Fruit fly (Drosophila melanogaster) whole organism, embryonic: ENCODE data around the gene CG8289.
A peak's percentile ranks its signal among the peaks of the same experiment; 100 is the strongest.

Experiments
- Adf1 ChIP-seq: fragments of 200-800 bp; sonication (Bioruptor generic); IDR thresholded peaks from 2 replicates; pipeline ENCODE4 v1.3.6; 2022; ENCODE audit warnings: missing biosample characterization, missing genetic modification characterization
- Atf3 ChIP-seq: fragments of 200-800 bp; sonication (Bioruptor generic); optimal IDR thresholded peaks from 3 replicates; lab custom pipeline; 2016; ENCODE audit warnings: missing biosample characterization, missing genetic modification characterization
- CG10274 ChIP-seq: fragments of 200-800 bp; sonication (Bioruptor generic); optimal IDR thresholded peaks from 3 replicates; lab custom pipeline; 2017; ENCODE audit warnings: missing biosample characterization, mild to moderate bottlenecking, missing genetic modification characterization
- CG10321 ChIP-seq: fragments of 200-800 bp; sonication (Bioruptor generic); IDR thresholded peaks from 2 replicates; pipeline ENCODE4 v1.3.6; 2022; ENCODE audit warnings: missing biosample characterization, missing genetic modification characterization
- CG12744 ChIP-seq: fragments of 200-800 bp; sonication (Bioruptor generic); optimal IDR thresholded peaks from 2 replicates; lab custom pipeline; 2016; ENCODE audit warnings: missing biosample characterization, missing genetic modification characterization
- CG12769 ChIP-seq: fragments of 200-800 bp; sonication (Bioruptor generic); optimal IDR thresholded peaks from 2 replicates; lab custom pipeline; 2019; ENCODE audit warnings: missing biosample characterization, mild to moderate bottlenecking, missing genetic modification characterization, moderate library complexity
- CG15696 ChIP-seq: fragments of 200-800 bp; sonication (Bioruptor generic); optimal IDR thresholded peaks from 2 replicates; lab custom pipeline; 2019; ENCODE audit warnings: missing biosample characterization, mild to moderate bottlenecking, missing genetic modification characterization, moderate library complexity
- CG17385 ChIP-seq: fragments of 200-800 bp; sonication (Bioruptor generic); optimal IDR thresholded peaks from 3 replicates; lab custom pipeline; 2018; ENCODE audit warnings: missing biosample characterization, mild to moderate bottlenecking, missing genetic modification characterization
- CG1832 ChIP-seq: fragments of 200-800 bp; sonication (Bioruptor generic); optimal IDR thresholded peaks from 2 replicates; lab custom pipeline; 2017; ENCODE audit warnings: missing biosample characterization, mild to moderate bottlenecking, missing genetic modification characterization, inconsistent platforms
- CG2120 ChIP-seq: fragments of 200-800 bp; sonication (Bioruptor generic); optimal IDR thresholded peaks from 3 replicates; lab custom pipeline; 2016; ENCODE audit warnings: missing biosample characterization, missing genetic modification characterization
- CG2678 ChIP-seq: fragments of 200-800 bp; sonication (Bioruptor generic); optimal IDR thresholded peaks from 3 replicates; lab custom pipeline; 2019; ENCODE audit warnings: missing biosample characterization, mild to moderate bottlenecking, missing genetic modification characterization, moderate library complexity
- CG32532 ChIP-seq: fragments of 200-800 bp; sonication (Bioruptor generic); IDR thresholded peaks from 2 replicates; pipeline ENCODE4 v1.3.6; 2022; ENCODE audit warnings: missing biosample characterization, missing genetic modification characterization
- CG32767 ChIP-seq: fragments of 200-800 bp; sonication (Bioruptor generic); IDR thresholded peaks from 2 replicates; pipeline ENCODE4 v1.3.6; 2022; ENCODE audit warnings: missing biosample characterization, missing genetic modification characterization
- CG34376 ChIP-seq: fragments of 200-800 bp; sonication (Bioruptor generic); optimal IDR thresholded peaks from 2 replicates; lab custom pipeline; 2018; ENCODE audit warnings: missing biosample characterization, mild to moderate bottlenecking, missing genetic modification characterization
- CG3838 ChIP-seq: fragments of 200-800 bp; sonication (Bioruptor generic); optimal IDR thresholded peaks from 3 replicates; lab custom pipeline; 2016; ENCODE audit warnings: missing biosample characterization, missing genetic modification characterization
- CG3847 ChIP-seq: fragments of 200-800 bp; sonication (Bioruptor generic); IDR thresholded peaks from 2 replicates; pipeline ENCODE4 v1.3.6; 2022; ENCODE audit warnings: missing biosample characterization, missing genetic modification characterization
- CG4360 ChIP-seq: fragments of 200-800 bp; sonication (Bioruptor generic); IDR thresholded peaks from 2 replicates; pipeline ENCODE4 v1.3.6; 2022; ENCODE audit warnings: missing biosample characterization, missing genetic modification characterization
- CG8924 ChIP-seq: fragments of 200-800 bp; optimal IDR thresholded peaks from 3 replicates; lab custom pipeline; 2019; ENCODE audit warnings: missing biosample characterization, mild to moderate bottlenecking, missing genetic modification characterization, moderate library complexity
- CHES-1-like ChIP-seq: fragments of 200-800 bp; sonication (Bioruptor generic); optimal IDR thresholded peaks from 2 replicates; lab custom pipeline; 2016; ENCODE audit warnings: missing biosample characterization, missing genetic modification characterization
- Drgx ChIP-seq: fragments of 200-800 bp; sonication (Bioruptor generic); IDR thresholded peaks from 2 replicates; pipeline ENCODE4 v1.3.6; 2022; ENCODE audit warnings: missing biosample characterization, missing genetic modification characterization
- E2f2 ChIP-seq: fragments of 200-800 bp; sonication (Bioruptor generic); IDR thresholded peaks from 2 replicates; pipeline ENCODE4 v1.3.6; 2022; ENCODE audit warnings: missing biosample characterization, missing genetic modification characterization
- Fer3 ChIP-seq: fragments of 200-800 bp; sonication (Bioruptor generic); optimal IDR thresholded peaks from 2 replicates; lab custom pipeline; 2018; ENCODE audit warnings: missing biosample characterization, mild to moderate bottlenecking, missing genetic modification characterization, moderate library complexity
- Hr78 ChIP-seq, 2 experiments: fragments of 200-800 bp in 1 of 2; fragments of >200 bp in 1 of 2; sonication (Bioruptor generic) in 1 of 2; optimal IDR thresholded peaks; 2 replicates each; lab custom pipeline; 2017 to 2019; ENCODE audit warnings: missing biosample characterization in 2 of 2, missing genetic modification characterization in 2 of 2, mild to moderate bottlenecking in 1 of 2, moderate library complexity in 1 of 2
- Myb ChIP-seq: fragments of 200-800 bp; sonication (Bioruptor generic); optimal IDR thresholded peaks from 2 replicates; lab custom pipeline; 2016; ENCODE audit warnings: missing biosample characterization, missing genetic modification characterization
- NC2α ChIP-seq: fragments of 200-800 bp; sonication (Bioruptor generic); optimal IDR thresholded peaks from 2 replicates; lab custom pipeline; 2016; ENCODE audit warnings: missing biosample characterization, missing genetic modification characterization
- NK7.1 ChIP-seq: fragments of 200-800 bp; sonication (Bioruptor generic); optimal IDR thresholded peaks from 3 replicates; lab custom pipeline; 2016; ENCODE audit warnings: missing biosample characterization, missing genetic modification characterization
- Neu2 ChIP-seq: fragments of 200-800 bp; sonication (Bioruptor generic); optimal IDR thresholded peaks from 3 replicates; lab custom pipeline; 2016; ENCODE audit warnings: missing biosample characterization, missing genetic modification characterization, borderline replicate concordance
- Opbp ChIP-seq: fragments of 200-800 bp; sonication (Bioruptor generic); IDR thresholded peaks from 3 replicates; pipeline ENCODE4 v1.3.6; 2022; ENCODE audit warnings: missing biosample characterization, missing genetic modification characterization; ENCODE audit not compliant: partially characterized antibody
- Pdp1 ChIP-seq, 2 experiments: fragments of 200-800 bp; sonication (Bioruptor generic); optimal IDR thresholded peaks; 3 replicates each; lab custom pipeline; 2016; ENCODE audit warnings: missing biosample characterization in 2 of 2, missing genetic modification characterization in 2 of 2, mild to moderate bottlenecking in 1 of 2, moderate library complexity in 1 of 2
- Trl ChIP-seq, 3 experiments: fragments of >200 bp in 2 of 3; fragments of 200-800 bp in 1 of 3; sonication (Bioruptor generic) in 1 of 3; optimal IDR thresholded peaks; 2 replicates in 1 of 3; 3 replicates in 2 of 3; lab custom pipeline; 2016 to 2017; ENCODE audit warnings: missing biosample characterization in 1 of 3, missing genetic modification characterization in 1 of 3
- bsh ChIP-seq, 2 experiments: fragments of 200-800 bp; sonication (Bioruptor generic); optimal IDR thresholded peaks; 2 replicates each; lab custom pipeline; 2017 to 2018; ENCODE audit warnings: mild to moderate bottlenecking in 2 of 2, missing biosample characterization in 2 of 2, missing genetic modification characterization in 2 of 2, moderate library complexity in 1 of 2
- cg ChIP-seq: fragments of 200-800 bp; sonication (Bioruptor generic); optimal IDR thresholded peaks from 3 replicates; lab custom pipeline; 2019; ENCODE audit warnings: missing biosample characterization, mild to moderate bottlenecking, missing genetic modification characterization, moderate library complexity
- chinmo ChIP-seq: fragments of 200-800 bp; sonication (Bioruptor generic); IDR thresholded peaks from 4 replicates; pipeline ENCODE4 v1.3.6; 2022; ENCODE audit warnings: missing biosample characterization, missing genetic modification characterization; ENCODE audit not compliant: partially characterized antibody
- chm ChIP-seq: fragments of 200-800 bp; sonication (Bioruptor generic); IDR thresholded peaks from 2 replicates; pipeline ENCODE4 v1.3.6; 2022; ENCODE audit warnings: missing biosample characterization, missing genetic modification characterization
- crc ChIP-seq: fragments of 200-800 bp; sonication (Bioruptor generic); optimal IDR thresholded peaks from 2 replicates; lab custom pipeline; 2016; ENCODE audit warnings: missing biosample characterization, missing genetic modification characterization
- da ChIP-seq: fragments of 200-800 bp; sonication (Bioruptor generic); optimal IDR thresholded peaks from 2 replicates; lab custom pipeline; 2016; ENCODE audit warnings: missing biosample characterization, missing genetic modification characterization
- dan ChIP-seq: fragments of 200-800 bp; sonication (Bioruptor generic); IDR thresholded peaks from 2 replicates; pipeline ENCODE4 v1.3.6; 2022; ENCODE audit warnings: missing biosample characterization, missing genetic modification characterization
- exex ChIP-seq: fragments of 200-800 bp; sonication (Bioruptor generic); optimal IDR thresholded peaks from 4 replicates; lab custom pipeline; 2018; ENCODE audit warnings: missing biosample characterization, mild to moderate bottlenecking, missing genetic modification characterization, moderate library complexity
- fd3F ChIP-seq: fragments of 200-800 bp; sonication (Bioruptor generic); optimal IDR thresholded peaks from 2 replicates; lab custom pipeline; 2018; ENCODE audit warnings: missing biosample characterization, mild to moderate bottlenecking, missing genetic modification characterization, moderate library complexity
- oc ChIP-seq: fragments of 200-800 bp; sonication (Bioruptor generic); optimal IDR thresholded peaks from 2 replicates; lab custom pipeline; 2018; ENCODE audit warnings: missing biosample characterization, mild to moderate bottlenecking, missing genetic modification characterization, moderate library complexity
- onecut ChIP-seq: fragments of 200-800 bp; sonication (Bioruptor generic); IDR thresholded peaks from 2 replicates; pipeline ENCODE4 v1.3.6; 2022; ENCODE audit warnings: missing biosample characterization, missing genetic modification characterization
- rib ChIP-seq: fragments of 200-800 bp; sonication (Bioruptor generic); IDR thresholded peaks from 2 replicates; pipeline ENCODE4 v1.3.6; 2022; ENCODE audit warnings: missing biosample characterization, missing genetic modification characterization
- sens ChIP-seq: fragments of 200-800 bp; sonication (Bioruptor generic); peaks from one replicate; lab custom pipeline; 2016; ENCODE audit warnings: missing biosample characterization, missing genetic modification characterization
- seq ChIP-seq: fragments of 200-800 bp; sonication (Bioruptor generic); IDR thresholded peaks from 2 replicates; pipeline ENCODE4 v1.3.6; 2022; ENCODE audit warnings: missing biosample characterization, missing genetic modification characterization
- shn ChIP-seq: fragments of 200-800 bp; sonication (Bioruptor generic); optimal IDR thresholded peaks from 3 replicates; lab custom pipeline; 2016; ENCODE audit warnings: missing biosample characterization, missing genetic modification characterization
- sqz ChIP-seq: fragments of 200-800 bp; sonication (Bioruptor generic); optimal IDR thresholded peaks from 3 replicates; lab custom pipeline; 2018; ENCODE audit warnings: missing biosample characterization, mild to moderate bottlenecking, missing genetic modification characterization
- twi ChIP-seq: fragments of 200-800 bp; optimal IDR thresholded peaks from 2 replicates; lab custom pipeline; 2019; ENCODE audit warnings: missing biosample characterization, mild to moderate bottlenecking, missing genetic modification characterization, moderate library complexity

The CG8289 gene

dm6 chrX:17658207-17659118 is 22.6 kb upstream of the CG8289 start (continued):
- TF ChIP-seq da (GFP tag; lab: Kevin White, UChicago) (no peak), CG2678 (tag; lab: Kevin White, UChicago) (no peak), Drgx (GFP tag; lab: Robert Waterston, UW) (0 out of 2 replicates have a peak, but pooled peaks have one; percentile 19), CG1832 (GFP tag; lab: Kevin White, UChicago) (peak; percentile 75), CG4360 (GFP tag; lab: Robert Waterston, UW) (peak; percentile 69), onecut (0 out of 2 replicates have a peak, but pooled peaks have one; percentile 5), Adf1 (no peak), Fer3 (tag; lab: Kevin White, UChicago) (no peak), CG8924 (no peak), Hr78 (GFP tag; optimal IDR thresholded peaks at IDR 0.05; lab: Kevin White, UChicago) (peak in 1 of 2 experiments; percentile 98), dan (GFP tag; lab: Robert Waterston, UW) (no peak), crc (GFP tag; lab: Kevin White, UChicago) (no peak), CG32532 (peak; percentile 39; the same call in 1 of the 2 replicates), CG12769 (tag; lab: Kevin White, UChicago) (peak; percentile 66), bsh (GFP tag; optimal IDR thresholded peaks at IDR 0.05; lab: Kevin White, UChicago) (peak in 1 of 2 experiments; percentile 3), CG10321 (GFP tag; lab: Robert Waterston, UW) (peak; percentile 36; the same call in 1 of the 2 replicates), CG3838 (GFP tag; lab: Kevin White, UChicago) (peak; percentile 12), seq (GFP tag; lab: Robert Waterston, UW) (peak; percentile 80), CG15696 (tag; lab: Kevin White, UChicago) (no peak), fd3F (no peak), CG2120 (GFP tag; lab: Kevin White, UChicago) (no peak), NC2α (no peak), CG32767 (0 out of 2 replicates have a peak, but pooled peaks have one; percentile 34), chinmo (GFP tag; lab: Robert Waterston, UW) (0 out of 4 replicates have a peak, but pooled peaks have one; percentile 66), Neu2 (GFP tag; lab: Kevin White, UChicago) (no peak)
- TF ChIP-seq, all 482 proteins: peak for 44

dm6 chrX:17657716-17658115 is 21.9 kb upstream of the CG8289 start:
- TF ChIP-seq chm (GFP tag; lab: Robert Waterston, UW): no peak
- TF ChIP-seq Myb (GFP tag; lab: Kevin White, UChicago): no peak
- peak; percentile 39 for TF ChIP-seq cg (GFP tag; lab: Kevin White, UChicago)
- TF ChIP-seq CHES-1-like (GFP tag; lab: Kevin White, UChicago): no peak
- peak; percentile 58 for TF ChIP-seq CG17385 (GFP tag; lab: Kevin White, UChicago)
- TF ChIP-seq Pdp1 (GFP tag; optimal IDR thresholded peaks at IDR 0.05; lab: Kevin White, UChicago): peak in 1 of 2 experiments; percentile 72
- TF ChIP-seq rib (GFP tag; lab: Robert Waterston, UW): no peak
- peak; percentile 34 for TF ChIP-seq CG34376 (GFP tag; lab: Kevin White, UChicago)
- TF ChIP-seq onecut: peak; percentile 27; the same call in 1 of the 2 replicates
- TF ChIP-seq E2f2: no peak
- no peak for TF ChIP-seq oc (tag; lab: Kevin White, UChicago)
- TF ChIP-seq shn: no peak
- TF ChIP-seq Atf3 (GFP tag; lab: Kevin White, UChicago): peak; percentile 20
- no peak for TF ChIP-seq CG12744 (GFP tag; lab: Kevin White, UChicago)
- TF ChIP-seq sens (GFP tag; lab: Kevin White, UChicago): peak; percentile 1
- no peak for TF ChIP-seq CG3847
- peak; percentile 22 for TF ChIP-seq exex
- no peak for TF ChIP-seq Opbp (GFP tag; lab: Robert Waterston, UW)
- peak; percentile 44 for TF ChIP-seq sqz
- no peak for TF ChIP-seq CG10274 (GFP tag; lab: Kevin White, UChicago)
- no peak for TF ChIP-seq twi
- peak; percentile 17 to 63 for TF ChIP-seq Trl (optimal IDR thresholded peaks at IDR 0.05; lab: Kevin White, UChicago)
- TF ChIP-seq Trl (GFP tag; optimal IDR thresholded peaks at IDR 0.05; lab: Kevin White, UChicago): no peak
- TF ChIP-seq NK7.1 (GFP tag; lab: Kevin White, UChicago): no peak
- peak; percentile 93 for TF ChIP-seq Adf1
